Worm (Caenorhabditis elegans) whole organism, L1 larva: ENCODE data around the gene Y116A8C.38.
"Not testable (repeated sequence)": the region's sequence is repeated elsewhere in the genome, so short reads cannot be mapped to it uniquely, and the experiment has no call there.

Experiments used
- C04F5.9 ChIP-seq: sonication (generic microtip); optimal IDR thresholded peaks from 2 replicates; lab custom pipeline; 2016; ENCODE audit warnings: missing genetic modification characterization, missing compliant biosample characterization
- aly-2 ChIP-seq: fragments of 150-350 bp; optimal IDR thresholded peaks from 2 replicates; lab custom pipeline; 2014; ENCODE audit warnings: missing biosample characterization, missing genetic modification characterization
- ceh-8 ChIP-seq: fragments of 200-800 bp; sonication (Bioruptor generic); optimal IDR thresholded peaks from 2 replicates; lab custom pipeline; 2018; ENCODE audit warnings: mild to moderate bottlenecking, missing genetic modification characterization, moderate library complexity, missing compliant biosample characterization
- efl-1 ChIP-seq, 4 experiments: fragments of 150-350 bp; optimal IDR thresholded peaks in 3 of 4; peaks in 1 of 4; 1 replicate in 1 of 4; 2 replicates in 3 of 4; lab custom pipeline; 2014; ENCODE audit warnings: missing biosample characterization in 2 of 4, missing genetic modification characterization in 2 of 4, missing genetic modification reagents in 2 of 4
- egl-13 ChIP-seq: sonication (generic microtip); optimal IDR thresholded peaks from 2 replicates; lab custom pipeline; 2016; ENCODE audit warnings: missing genotype, missing genetic modification reagents, missing genetic modification characterization, missing compliant biosample characterization
- elt-2 ChIP-seq: sonication (generic microtip); optimal IDR thresholded peaks from 2 replicates; lab custom pipeline; 2016; ENCODE audit warnings: missing genetic modification characterization, mild to moderate bottlenecking, inconsistent platforms, missing compliant biosample characterization, missing genetic modification reagents
- fkh-8 ChIP-seq: sonication (generic microtip); optimal IDR thresholded peaks from 2 replicates; lab custom pipeline; 2016; ENCODE audit warnings: mild to moderate bottlenecking, missing genetic modification characterization, missing compliant biosample characterization
- grh-1 ChIP-seq: fragments of 200-800 bp; sonication (Bioruptor generic); IDR thresholded peaks from 2 replicates; pipeline ENCODE4 v1.3.6; 2022; ENCODE audit warnings: missing genetic modification reagents, missing genetic modification characterization, missing compliant biosample characterization
- hpl-2 ChIP-seq: fragments of 150-350 bp; optimal IDR thresholded peaks from 2 replicates; lab custom pipeline; 2014; ENCODE audit warnings: missing biosample characterization, missing genetic modification reagents, missing genetic modification characterization
- jun-1 ChIP-seq: fragments of 150-350 bp; optimal IDR thresholded peaks from 2 replicates; lab custom pipeline; 2014; ENCODE audit warnings: missing biosample characterization, missing genetic modification reagents, missing genetic modification characterization
- lin-14 ChIP-seq: fragments of 200-800 bp; sonication (Bioruptor generic); optimal IDR thresholded peaks from 2 replicates; lab custom pipeline; 2018; ENCODE audit warnings: mild to moderate bottlenecking, missing genetic modification characterization, moderate library complexity, missing compliant biosample characterization
- lin-15B ChIP-seq: fragments of 150-350 bp; sonication (generic microtip); optimal IDR thresholded peaks from 3 replicates; lab custom pipeline; 2014; ENCODE audit warnings: missing biosample characterization, missing genetic modification characterization
- lsy-2 ChIP-seq, 2 experiments: fragments of 150-350 bp; optimal IDR thresholded peaks; 2 replicates each; lab custom pipeline; 2014; ENCODE audit warnings: missing biosample characterization in 2 of 2, missing genetic modification characterization in 2 of 2
- mab-9 ChIP-seq: fragments of 200-800 bp; sonication (Bioruptor generic); IDR thresholded peaks from 2 replicates; pipeline ENCODE4 v1.3.6; 2022; ENCODE audit warnings: missing genetic modification reagents, missing genetic modification characterization, missing compliant biosample characterization
- mef-2 ChIP-seq: fragments of 150-350 bp; optimal IDR thresholded peaks from 2 replicates; lab custom pipeline; 2014; ENCODE audit warnings: missing biosample characterization, missing genetic modification characterization
- nhr-19 ChIP-seq: fragments of 200-800 bp; sonication (Bioruptor generic); conservative IDR thresholded peaks from 2 replicates; pipeline ENCODE4 v1.3.6; 2022; ENCODE audit warnings: missing genetic modification characterization, missing compliant biosample characterization
- nhr-237 ChIP-seq: fragments of 150-350 bp; optimal IDR thresholded peaks from 2 replicates; lab custom pipeline; 2014; ENCODE audit warnings: missing biosample characterization, missing genetic modification characterization
- nhr-71 ChIP-seq: sonication (generic microtip); optimal IDR thresholded peaks from 2 replicates; lab custom pipeline; 2016; ENCODE audit warnings: mild to moderate bottlenecking, missing genetic modification characterization, moderate library complexity, missing compliant biosample characterization
- nhr-76 ChIP-seq: sonication (generic microtip); optimal IDR thresholded peaks from 2 replicates; lab custom pipeline; 2017; ENCODE audit warnings: missing biosample characterization, missing genetic modification characterization
- nhr-90 ChIP-seq: sonication (generic microtip); optimal IDR thresholded peaks from 2 replicates; lab custom pipeline; 2016; ENCODE audit warnings: mild to moderate bottlenecking, missing genetic modification characterization, missing compliant biosample characterization; ENCODE audit not compliant: poor library complexity
- pqm-1 ChIP-seq: sonication (generic microtip); optimal IDR thresholded peaks from 3 replicates; lab custom pipeline; 2017; ENCODE audit warnings: missing biosample characterization, missing genetic modification characterization
- rnt-1 ChIP-seq: sonication (generic microtip); optimal IDR thresholded peaks from 2 replicates; lab custom pipeline; 2016; ENCODE audit warnings: mild to moderate bottlenecking, missing genetic modification characterization, moderate library complexity, missing compliant biosample characterization
- skn-1 ChIP-seq: fragments of 150-350 bp; optimal IDR thresholded peaks from 2 replicates; lab custom pipeline; 2014; ENCODE audit warnings: missing biosample characterization, missing genetic modification characterization
- sox-4 ChIP-seq: sonication (generic microtip); optimal IDR thresholded peaks from 2 replicates; lab custom pipeline; 2016; ENCODE audit warnings: missing genetic modification characterization, missing compliant biosample characterization
- tlp-1 ChIP-seq: fragments of 150-350 bp; optimal IDR thresholded peaks from 2 replicates; lab custom pipeline; 2014; ENCODE audit warnings: missing biosample characterization, missing genetic modification characterization
- unc-130 ChIP-seq: fragments of 150-350 bp; optimal IDR thresholded peaks from 2 replicates; lab custom pipeline; 2017; ENCODE audit warnings: missing biosample characterization, missing genetic modification characterization, inconsistent platforms
- unc-30 ChIP-seq: sonication (generic microtip); optimal IDR thresholded peaks from 2 replicates; lab custom pipeline; 2017; ENCODE audit warnings: missing biosample characterization, missing genetic modification characterization
- unc-62 ChIP-seq: fragments of 150-350 bp; optimal IDR thresholded peaks from 2 replicates; lab custom pipeline; 2014; ENCODE audit warnings: missing biosample characterization, missing genetic modification reagents, missing genetic modification characterization
- vab-15 ChIP-seq: sonication (generic microtip); optimal IDR thresholded peaks from 2 replicates; lab custom pipeline; 2017; ENCODE audit warnings: missing genotype, mild to moderate bottlenecking, missing genetic modification characterization, missing compliant biosample characterization
- ztf-4 ChIP-seq: fragments of 150-350 bp; optimal IDR thresholded peaks from 2 replicates; lab custom pipeline; 2014; ENCODE audit warnings: missing biosample characterization, missing genetic modification characterization

Gene Y116A8C.38

ce11 chrIV:17150871-17151270 lies 19.5 kb downstream of the Y116A8C.38 start, which contains the start of gene Y116A8C.40:
TSS of gene Y116A8C.40 (minus strand) at chrIV:17150971.
- TF ChIP-seq skn-1 (tag; lab: Kevin White, UChicago) = no peak
- TF ChIP-seq, all 84 proteins: peak for 0

ce11 chrIV:17153002-17153401 lies 21.7 kb downstream of the Y116A8C.38 start:
- TF ChIP-seq elt-2 (no peak), nhr-76 (tag; lab: Kevin White, UChicago) (no peak), fkh-8 (tag; lab: Kevin White, UChicago) (no peak), C04F5.9 (tag; lab: Kevin White, UChicago) (no peak), grh-1 (GFP tag; lab: Robert Waterston, UW) (no peak), mab-9 (GFP tag; lab: Robert Waterston, UW) (no peak), nhr-71 (tag; lab: Kevin White, UChicago) (no peak)

- TF ChIP-seq unc-62 (no peak), hpl-2 (no peak), aly-2 (tag; lab: Kevin White, UChicago) (no peak), jun-1 (no peak), sox-4 (tag; lab: Kevin White, UChicago) (no peak)
Observed at ce11 chrIV:17162515-17162914, 31.2 kb downstream of the Y116A8C.38 start, which contains the start of gene skr-13. TSS of gene skr-13 (minus strand) at chrIV:17162615.

ce11 chrIV:17163273-17163672 lies 31.9 kb downstream of the Y116A8C.38 start, which contains the start of gene skr-9:
TSS of gene skr-9 (plus strand) at chrIV:17163573.
- not testable (repeated sequence) for TF ChIP-seq efl-1 (optimal IDR thresholded peaks at IDR 0.05; lab: Kevin White, UChicago); efl-1 (GFP tag; optimal IDR thresholded peaks at IDR 0.05 in 1 of 2; lab: Kevin White, UChicago); pqm-1; lin-15B
- TF ChIP-seq, all 84 proteins: peak for 0; not testable (repeated sequence) for 84

ce11 chrIV:17165734-17166133 lies 34.4 kb downstream of the Y116A8C.38 start, which contains the start of gene skr-8:
TSS of gene skr-8 (minus strand) at chrIV:17165834.
- TF ChIP-seq unc-130 (tag; lab: Kevin White, UChicago); egl-13; nhr-19 (GFP tag; lab: Robert Waterston, UW): not testable (repeated sequence)

ce11 chrIV:17166974-17167373 lies 35.6 kb downstream of the Y116A8C.38 start, which contains the start of gene skr-12:
TSS of gene skr-12 (plus strand) at chrIV:17167274.
- TF ChIP-seq rnt-1 (tag; lab: Kevin White, UChicago) (no peak), grh-1 (GFP tag; lab: Robert Waterston, UW) (no peak), nhr-237 (tag; lab: Kevin White, UChicago) (no peak), elt-2 (no peak), unc-30 (no peak), nhr-90 (no peak), ztf-4 (tag; lab: Kevin White, UChicago) (no peak), mef-2 (no peak), lsy-2 (tag; optimal IDR thresholded peaks at IDR 0.05; lab: Kevin White, UChicago) (no peak)
- TF ChIP-seq, all 84 proteins: peak for 0

- TF ChIP-seq nhr-71 (tag; lab: Kevin White, UChicago) (no peak), lin-14 (GFP tag; lab: Kevin White, UChicago) (peak; percentile 42), pqm-1 (peak; percentile 83), vab-15 (tag; lab: Kevin White, UChicago) (no peak), ceh-8 (GFP tag; lab: Kevin White, UChicago) (no peak), elt-2 (peak; percentile 87), tlp-1 (peak; percentile 9)
- TF ChIP-seq, all 84 proteins: peak for 4
Observed at ce11 chrIV:17171732-17172131, 40.4 kb downstream of the Y116A8C.38 start.
